Fruit fly (Drosophila melanogaster) whole organism, prepupa: ENCODE measurements around the gene CG14818.

ENCODE experiments used
- CG10669 ChIP-seq: fragments of 200-800 bp; sonication (Bioruptor generic); optimal IDR thresholded peaks from 3 replicates; lab custom pipeline; 2018; ENCODE audit warnings: missing biosample characterization, mild to moderate bottlenecking, missing genetic modification characterization, moderate library complexity
- CG11294 ChIP-seq: fragments of 200-800 bp; sonication (Bioruptor generic); IDR thresholded peaks from 2 replicates; pipeline ENCODE4 v1.3.6; 2022; ENCODE audit warnings: missing biosample characterization, missing genetic modification characterization
- CG11762 ChIP-seq: fragments of 200-800 bp; sonication (Bioruptor generic); optimal IDR thresholded peaks from 3 replicates; lab custom pipeline; 2016; ENCODE audit warnings: missing biosample characterization, missing genetic modification characterization; ENCODE audit not compliant: insufficient read depth
- CG15336 ChIP-seq: fragments of 200-800 bp; sonication (Bioruptor generic); IDR thresholded peaks from 2 replicates; pipeline ENCODE4 v1.3.6; 2022; ENCODE audit warnings: missing biosample characterization, missing genetic modification characterization
- CG1621 ChIP-seq: fragments of 200-800 bp; sonication (Bioruptor generic); optimal IDR thresholded peaks from 3 replicates; lab custom pipeline; 2018; ENCODE audit warnings: missing biosample characterization, mild to moderate bottlenecking, missing genetic modification characterization
- CG3032 ChIP-seq: fragments of 200-800 bp; optimal IDR thresholded peaks from 2 replicates; lab custom pipeline; 2019; ENCODE audit warnings: missing biosample characterization, mild to moderate bottlenecking, missing genetic modification characterization, moderate library complexity
- CG31627 ChIP-seq: fragments of 200-800 bp; sonication (Bioruptor generic); optimal IDR thresholded peaks from 3 replicates; lab custom pipeline; 2016; ENCODE audit warnings: missing biosample characterization, missing genetic modification characterization
- CG3919 ChIP-seq: fragments of 200-800 bp; sonication (Bioruptor generic); optimal IDR thresholded peaks from 3 replicates; lab custom pipeline; 2016; ENCODE audit warnings: missing biosample characterization, missing genetic modification characterization
- CG6163 ChIP-seq: fragments of 200-800 bp; sonication (Bioruptor generic); IDR thresholded peaks from 3 replicates; pipeline ENCODE4 v1.3.6; 2022; ENCODE audit warnings: missing biosample characterization, missing genetic modification characterization
- CG6276 ChIP-seq: fragments of 200-800 bp; sonication (Bioruptor generic); optimal IDR thresholded peaks from 2 replicates; lab custom pipeline; 2017; ENCODE audit warnings: missing biosample characterization, mild to moderate bottlenecking, missing genetic modification characterization
- CG6854 ChIP-seq: fragments of 200-800 bp; sonication (Bioruptor generic); optimal IDR thresholded peaks from 2 replicates; lab custom pipeline; 2017; ENCODE audit warnings: missing biosample characterization, mild to moderate bottlenecking, missing genetic modification characterization
- CG7368 ChIP-seq: fragments of 200-800 bp; sonication (Bioruptor generic); optimal IDR thresholded peaks from 3 replicates; lab custom pipeline; 2016; ENCODE audit warnings: missing biosample characterization, missing genetic modification characterization
- CG8119 ChIP-seq: fragments of 200-800 bp; sonication (Bioruptor generic); IDR thresholded peaks from 3 replicates; pipeline ENCODE4 v1.3.6; 2022; ENCODE audit warnings: missing biosample characterization, missing genetic modification characterization
- CG9139 ChIP-seq: fragments of 200-800 bp; sonication (Bioruptor generic); optimal IDR thresholded peaks from 3 replicates; lab custom pipeline; 2017; ENCODE audit warnings: missing biosample characterization, mild to moderate bottlenecking, missing genetic modification characterization
- Eip75B ChIP-seq: fragments of 200-800 bp; sonication (Bioruptor generic); optimal IDR thresholded peaks from 3 replicates; lab custom pipeline; 2016; ENCODE audit warnings: missing biosample characterization, missing genetic modification characterization
- Eip78C ChIP-seq: fragments of 200-800 bp; sonication (Bioruptor generic); peaks from one replicate; lab custom pipeline; 2016; ENCODE audit warnings: missing biosample characterization, missing genetic modification characterization
- Ets96B ChIP-seq: fragments of 200-800 bp; optimal IDR thresholded peaks from 2 replicates; lab custom pipeline; 2019; ENCODE audit warnings: missing biosample characterization, mild to moderate bottlenecking, missing genetic modification characterization, moderate library complexity
- Hr39 ChIP-seq: fragments of 200-800 bp; sonication (Bioruptor generic); optimal IDR thresholded peaks from 2 replicates; lab custom pipeline; 2016; ENCODE audit warnings: missing biosample characterization, missing genetic modification characterization
- Hr4 ChIP-seq: fragments of 200-800 bp; sonication (Bioruptor generic); optimal IDR thresholded peaks from 3 replicates; lab custom pipeline; 2016; ENCODE audit warnings: missing biosample characterization, missing genetic modification characterization
- Met ChIP-seq: fragments of 200-800 bp; sonication (Bioruptor generic); optimal IDR thresholded peaks from 3 replicates; lab custom pipeline; 2016; ENCODE audit warnings: missing biosample characterization, missing genetic modification characterization
- OdsH ChIP-seq: fragments of 200-800 bp; sonication (Bioruptor generic); optimal IDR thresholded peaks from 3 replicates; lab custom pipeline; 2016; ENCODE audit warnings: missing biosample characterization, missing genetic modification characterization
- Smox ChIP-seq: fragments of 200-800 bp; sonication (Bioruptor generic); optimal IDR thresholded peaks from 3 replicates; lab custom pipeline; 2016; ENCODE audit warnings: missing biosample characterization, missing genetic modification characterization
- Sox102F ChIP-seq: fragments of 200-800 bp; sonication (Bioruptor generic); optimal IDR thresholded peaks from 2 replicates; lab custom pipeline; 2016; ENCODE audit warnings: missing biosample characterization, mild to moderate bottlenecking, missing genetic modification characterization
- acj6 ChIP-seq: fragments of 200-800 bp; sonication (Bioruptor generic); optimal IDR thresholded peaks from 3 replicates; lab custom pipeline; 2016; ENCODE audit warnings: missing biosample characterization, missing genetic modification characterization
- cyc ChIP-seq: fragments of 200-800 bp; sonication (Bioruptor generic); optimal IDR thresholded peaks from 3 replicates; lab custom pipeline; 2016; ENCODE audit warnings: missing biosample characterization, missing genetic modification characterization
- dsx ChIP-seq: fragments of 200-800 bp; optimal IDR thresholded peaks from 3 replicates; lab custom pipeline; 2019; ENCODE audit warnings: missing biosample characterization, mild to moderate bottlenecking, missing genetic modification characterization, moderate library complexity; ENCODE audit not compliant: poor library complexity, severe bottlenecking
- esn ChIP-seq: fragments of 200-800 bp; sonication (Bioruptor generic); optimal IDR thresholded peaks from 2 replicates; lab custom pipeline; 2016; ENCODE audit warnings: missing biosample characterization, mild to moderate bottlenecking, missing genetic modification characterization, moderate library complexity
- fd59A ChIP-seq: fragments of 200-800 bp; sonication (Bioruptor generic); optimal IDR thresholded peaks from 2 replicates; lab custom pipeline; 2017; ENCODE audit warnings: missing biosample characterization, mild to moderate bottlenecking, missing genetic modification characterization, missing genetic modification reagents
- lz ChIP-seq: fragments of 200-800 bp; sonication (Bioruptor generic); optimal IDR thresholded peaks from 3 replicates; lab custom pipeline; 2016; ENCODE audit warnings: missing biosample characterization, missing genetic modification characterization
- pdm3 ChIP-seq: fragments of 200-800 bp; sonication (Bioruptor generic); optimal IDR thresholded peaks from 3 replicates; lab custom pipeline; 2016; ENCODE audit warnings: missing biosample characterization, missing genetic modification characterization
- salr ChIP-seq, 2 experiments: fragments of 200-800 bp; sonication (Bioruptor generic); optimal IDR thresholded peaks; 3 replicates each; lab custom pipeline; 2016 to 2018; ENCODE audit warnings: missing biosample characterization in 2 of 2, missing genetic modification characterization in 2 of 2, mild to moderate bottlenecking in 1 of 2
- spab ChIP-seq: fragments of 200-800 bp; sonication (Bioruptor generic); optimal IDR thresholded peaks from 2 replicates; lab custom pipeline; 2017; ENCODE audit warnings: missing biosample characterization, mild to moderate bottlenecking, missing genetic modification characterization, missing genetic modification reagents
- ss ChIP-seq, 2 experiments: fragments of 200-800 bp; sonication (Bioruptor generic); optimal IDR thresholded peaks; 2 replicates in 1 of 2; 3 replicates in 1 of 2; lab custom pipeline; 2017 to 2018; ENCODE audit warnings: mild to moderate bottlenecking in 2 of 2, missing biosample characterization in 2 of 2, missing genetic modification characterization in 2 of 2, moderate library complexity in 1 of 2
- svp ChIP-seq: fragments of 200-800 bp; sonication (Bioruptor generic); peaks from one replicate; lab custom pipeline; 2016; ENCODE audit warnings: missing biosample characterization, missing genetic modification characterization
- vri ChIP-seq: fragments of 200-800 bp; sonication (Bioruptor generic); optimal IDR thresholded peaks from 3 replicates; lab custom pipeline; 2016; ENCODE audit warnings: missing biosample characterization, mild to moderate bottlenecking, missing genetic modification characterization

Gene CG14818

DNA sequence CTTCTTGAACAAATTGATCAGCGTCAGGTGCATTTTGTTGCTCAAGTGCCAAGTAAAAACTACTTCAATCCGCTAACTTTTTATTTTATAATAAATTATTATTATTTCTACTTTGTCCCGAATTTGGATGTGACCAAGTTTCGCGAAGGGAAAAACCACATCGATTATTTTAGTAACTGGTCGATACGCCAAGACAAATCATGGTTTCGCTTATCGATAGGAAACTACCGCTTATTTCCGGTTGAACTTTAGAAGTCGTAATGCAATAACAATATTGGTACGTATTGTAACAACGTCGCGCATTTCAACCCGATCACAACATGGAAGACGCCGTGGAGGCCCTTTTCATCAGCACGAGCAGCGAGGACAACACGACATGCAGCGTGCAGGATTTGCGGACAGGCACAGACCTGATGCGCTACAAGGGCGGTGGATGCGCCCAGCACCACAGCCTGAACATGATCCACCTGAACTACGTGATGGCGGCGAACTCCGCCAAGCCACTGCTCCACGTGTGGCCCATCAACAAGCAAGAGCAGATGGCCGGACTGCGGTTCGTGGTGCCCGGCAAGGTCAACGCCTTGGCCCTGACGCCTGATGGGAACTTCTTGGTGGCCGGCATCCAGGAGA, 2.4 kb downstream of the CG14818 start, which contains the start of the genes CG14817 and CG14805 (continued):
- TF ChIP-seq CG11762 (GFP tag; lab: Kevin White, UChicago) = no peak
- TF ChIP-seq pdm3 (GFP tag; lab: Kevin White, UChicago) = no peak
- no peak for TF ChIP-seq CG10669 (GFP tag; lab: Kevin White, UChicago)
- TF ChIP-seq CG31627 (GFP tag; lab: Kevin White, UChicago) = no peak
- no peak for TF ChIP-seq Hr39
- peak; percentile 88 for TF ChIP-seq Eip78C (GFP tag; lab: Kevin White, UChicago)
- TF ChIP-seq spab (GFP tag; lab: Kevin White, UChicago) = no peak
- TF ChIP-seq CG11294 (GFP tag; lab: Robert Waterston, UW) = no peak
- peak; percentile 45 for TF ChIP-seq cyc (GFP tag; lab: Kevin White, UChicago)
- no peak for TF ChIP-seq Sox102F (GFP tag; lab: Kevin White, UChicago)
- no peak for TF ChIP-seq CG9139
- peak; percentile 5 for TF ChIP-seq Ets96B
- TF ChIP-seq CG6163 = peak; percentile 58
- 0 out of 2 replicates have a peak, but pooled peaks have one; percentile 21 for TF ChIP-seq CG15336 (GFP tag; lab: Robert Waterston, UW)

DNA sequence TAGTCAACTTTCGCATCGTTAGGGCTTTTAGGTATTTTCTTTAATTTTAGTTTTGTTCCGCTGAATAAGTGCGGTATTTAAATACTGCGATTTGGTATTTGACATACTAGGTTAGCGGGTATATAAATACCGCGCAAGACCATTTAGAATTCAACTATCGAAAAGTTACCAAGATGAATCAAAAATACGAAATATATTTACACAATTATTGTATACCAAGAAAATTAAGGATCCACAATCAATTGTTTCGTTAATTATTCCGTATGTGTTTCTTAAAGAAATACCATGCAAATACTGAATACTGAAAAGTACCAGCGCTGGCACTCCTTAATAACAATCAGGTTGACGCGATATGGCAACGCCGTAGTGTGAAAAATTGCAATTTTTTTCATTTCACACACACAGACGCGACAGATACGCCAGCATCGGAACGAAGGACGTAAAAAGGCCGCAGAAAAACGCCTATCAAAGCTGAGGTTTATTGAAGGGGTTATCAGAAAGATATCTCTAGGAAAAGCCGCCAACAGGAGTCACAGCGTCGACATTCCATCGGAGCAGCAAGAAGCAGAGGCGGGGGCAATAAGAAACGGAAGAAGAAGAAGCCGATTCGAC, 6.0 kb downstream of the CG14818 start, which contains the start of the genes Pgam5 and Vps26:
Gene Pgam5, minus strand, starts transcription at position 51 of the 612 bp plus-strand sequence.
Gene Vps26, plus strand, starts transcription at position 339 of the 612 bp plus-strand sequence.
- peak; percentile 76 for TF ChIP-seq svp (GFP tag; lab: Kevin White, UChicago)
- TF ChIP-seq acj6 = no peak
- no peak for TF ChIP-seq CG8119 (GFP tag; lab: Robert Waterston, UW)
- TF ChIP-seq lz (GFP tag; lab: Kevin White, UChicago) = no peak
- no peak for TF ChIP-seq CG7368 (GFP tag; lab: Kevin White, UChicago)
- TF ChIP-seq CG1621 (tag; lab: Kevin White, UChicago) = no peak
- TF ChIP-seq Eip78C (GFP tag; lab: Kevin White, UChicago) = peak; percentile 27
- TF ChIP-seq CG6163 = no peak
- TF ChIP-seq Met (GFP tag; lab: Kevin White, UChicago) = no peak
- TF ChIP-seq ss (GFP tag; optimal IDR thresholded peaks at IDR 0.05; lab: Kevin White, UChicago) = no peak
- TF ChIP-seq CG6854 (GFP tag; lab: Kevin White, UChicago) = no peak
- no peak for TF ChIP-seq salr (GFP tag; optimal IDR thresholded peaks at IDR 0.05; lab: Kevin White, UChicago)
- no peak for TF ChIP-seq Smox (GFP tag; lab: Kevin White, UChicago)

- TF ChIP-seq Eip78C (GFP tag; lab: Kevin White, UChicago) (peak; percentile 26), vri (GFP tag; lab: Kevin White, UChicago) (no peak), svp (GFP tag; lab: Kevin White, UChicago) (peak; percentile 92), OdsH (GFP tag; lab: Kevin White, UChicago) (no peak), CG7368 (GFP tag; lab: Kevin White, UChicago) (no peak), CG9139 (no peak), CG3032 (tag; lab: Kevin White, UChicago) (no peak), lz (GFP tag; lab: Kevin White, UChicago) (no peak), CG6276 (GFP tag; lab: Kevin White, UChicago) (no peak), Eip75B (no peak), esn (GFP tag; lab: Kevin White, UChicago) (peak; percentile 20)
Measured at dm6 chrX:1868586-1869111, 10.9 kb downstream of the CG14818 start, which contains the start of the genes CG14803 and Pex5. Gene CG14803 (plus strand): TSS chrX:1868870. Gene Pex5 (minus strand): TSS chrX:1869061.

dm6 chrX:1865673-1866072, 13.9 kb downstream of the CG14818 start, which contains the start of the genes Gcna and MED18:
Gene Gcna (minus strand): TSS chrX:1865835.
Gene MED18 (plus strand): TSS chrX:1865909.
- TF ChIP-seq CG31627 (GFP tag; lab: Kevin White, UChicago) (no peak), fd59A (no peak), pdm3 (GFP tag; lab: Kevin White, UChicago) (no peak), Sox102F (GFP tag; lab: Kevin White, UChicago) (no peak), Ets96B (no peak), CG8119 (GFP tag; lab: Robert Waterston, UW) (no peak), CG1621 (tag; lab: Kevin White, UChicago) (no peak), CG15336 (GFP tag; lab: Robert Waterston, UW) (no peak), esn (GFP tag; lab: Kevin White, UChicago) (no peak), CG3919 (no peak), dsx (GFP tag; lab: Kevin White, UChicago) (no peak), Hr4 (GFP tag; lab: Kevin White, UChicago) (no peak)
